Worm (Caenorhabditis elegans) whole organism, late embryonic: ENCODE data around the gene snfc-5.

Source experiments
- F13H6.1 ChIP-seq: sonication (generic microtip); optimal IDR thresholded peaks from 2 replicates; lab custom pipeline; 2016; ENCODE audit warnings: missing genetic modification characterization, missing compliant biosample characterization
- ets-4 ChIP-seq: sonication (generic microtip); optimal IDR thresholded peaks from 2 replicates; lab custom pipeline; 2016; ENCODE audit warnings: missing genetic modification characterization, missing compliant biosample characterization
- lim-6 ChIP-seq: sonication (generic microtip); optimal IDR thresholded peaks from 2 replicates; lab custom pipeline; 2016; ENCODE audit warnings: missing genetic modification characterization, missing compliant biosample characterization
- nhr-11 ChIP-seq: fragments of 150-350 bp; optimal IDR thresholded peaks from 2 replicates; lab custom pipeline; 2014; ENCODE audit warnings: missing biosample characterization, missing genetic modification characterization
- nhr-232 ChIP-seq: sonication (generic microtip); optimal IDR thresholded peaks from 2 replicates; lab custom pipeline; 2016; ENCODE audit warnings: missing genetic modification characterization, missing compliant biosample characterization
- pag-3 ChIP-seq: sonication (generic microtip); optimal IDR thresholded peaks from 2 replicates; lab custom pipeline; 2016; ENCODE audit warnings: missing compliant biosample characterization, missing genetic modification characterization, borderline replicate concordance
- pat-9 ChIP-seq: fragments of 200-800 bp; sonication (Bioruptor generic); optimal IDR thresholded peaks from 2 replicates; lab custom pipeline; 2018; ENCODE audit warnings: mild to moderate bottlenecking, missing genetic modification characterization, moderate library complexity, missing compliant biosample characterization
- pha-2 ChIP-seq: sonication (generic microtip); optimal IDR thresholded peaks from 2 replicates; lab custom pipeline; 2017; ENCODE audit warnings: mild to moderate bottlenecking, missing genetic modification characterization, missing compliant biosample characterization
- pha-4 ChIP-seq: fragments of 150-350 bp; optimal IDR thresholded peaks from 2 replicates; lab custom pipeline; 2018; ENCODE audit warnings: missing biosample characterization, missing genetic modification reagents, missing genetic modification characterization
- sox-4 ChIP-seq: sonication (generic microtip); optimal IDR thresholded peaks from 2 replicates; lab custom pipeline; 2017; ENCODE audit warnings: mild to moderate bottlenecking, missing genetic modification characterization, inconsistent platforms, missing compliant biosample characterization
- unc-86 ChIP-seq: sonication (generic microtip); optimal IDR thresholded peaks from 2 replicates; lab custom pipeline; 2016; ENCODE audit warnings: missing genetic modification characterization, missing compliant biosample characterization

- no peak for TF ChIP-seq sox-4 (tag; lab: Kevin White, UChicago)
- TF ChIP-seq pha-2: no peak
- TF ChIP-seq pag-3 (tag; lab: Kevin White, UChicago): no peak
- TF ChIP-seq lim-6: no peak
- no peak for TF ChIP-seq nhr-11 (tag; lab: Kevin White, UChicago)
- TF ChIP-seq nhr-232 (tag; lab: Kevin White, UChicago): no peak
- no peak for TF ChIP-seq ets-4 (tag; lab: Kevin White, UChicago)
- TF ChIP-seq F13H6.1 (tag; lab: Kevin White, UChicago): no peak
- TF ChIP-seq pha-4 (tag; lab: Kevin White, UChicago): no peak
- no peak for TF ChIP-seq pat-9 (tag; lab: Kevin White, UChicago)
- TF ChIP-seq unc-86 (tag; lab: Kevin White, UChicago): no peak
Observed at ce11 chrIII:4372894-4373293, 31.7 kb upstream of the snfc-5 start.
